Worm (Caenorhabditis elegans): ENCODE measurements around the gene F35C5.12.

The F35C5.12 gene

ce11 chrII:12944587-12945126, 30.3 kb upstream of the F35C5.12 start (continued):
- peak; percentile 95 for TF ChIP-seq nhr-25 (tag; optimal IDR thresholded peaks at IDR 0.05)
- peak; percentile 95 for TF ChIP-seq lin-39 (tag; optimal IDR thresholded peaks at IDR 0.05)
- TF ChIP-seq elt-1 (tag; optimal IDR thresholded peaks at IDR 0.05) = no peak
- TF ChIP-seq ceh-28 (tag; optimal IDR thresholded peaks at IDR 0.05) = peak; percentile 86
- TF ChIP-seq lin-15B (tag; optimal IDR thresholded peaks at IDR 0.05) = peak; percentile 72

- TF ChIP-seq elt-3 (tag; optimal IDR thresholded peaks at IDR 0.05) (peak; percentile 51 to 85 (median 83)), nhr-23 (tag; optimal IDR thresholded peaks at IDR 0.05) (peak; percentile 45), nhr-43 (tag; optimal IDR thresholded peaks at IDR 0.05; ENCODE audit: poor library complexity, severe bottlenecking) (peak; percentile 68), ceh-28 (tag; optimal IDR thresholded peaks at IDR 0.05) (no peak)
Observed at ce11 chrII:12942496-12942895, 28.1 kb upstream of the F35C5.12 start.

- TF ChIP-seq lin-15B (tag; optimal IDR thresholded peaks at IDR 0.05) (no peak), lin-39 (tag; optimal IDR thresholded peaks at IDR 0.05) (no peak), nhr-43 (tag; optimal IDR thresholded peaks at IDR 0.05; ENCODE audit: poor library complexity, severe bottlenecking) (no peak), daf-12 (tag; optimal IDR thresholded peaks at IDR 0.05) (no peak), unc-62 (GFP tag; optimal IDR thresholded peaks at IDR 0.05) (no peak), ceh-16 (tag; optimal IDR thresholded peaks at IDR 0.05) (no peak), lsy-12 (tag; optimal IDR thresholded peaks at IDR 0.05) (no peak), fkh-10 (GFP tag; optimal IDR thresholded peaks at IDR 0.05) (no peak), nhr-23 (tag; optimal IDR thresholded peaks at IDR 0.05) (no peak), eor-1 (tag; optimal IDR thresholded peaks at IDR 0.05) (no peak), nhr-25 (tag; optimal IDR thresholded peaks at IDR 0.05) (no peak)
Observed at ce11 chrII:12939801-12940200, 25.4 kb upstream of the F35C5.12 start, which contains the start of gene arrd-10. TSS of gene arrd-10 (plus strand) at chrII:12940101.

- TF ChIP-seq nhr-25 (tag; optimal IDR thresholded peaks at IDR 0.05) = peak; percentile 24
- peak; percentile 32 for TF ChIP-seq nhr-23 (tag; optimal IDR thresholded peaks at IDR 0.05)
- no peak for TF ChIP-seq unc-62 (GFP tag; optimal IDR thresholded peaks at IDR 0.05)
- peak in 1 of 3 experiments; percentile 25 for TF ChIP-seq elt-3 (tag; optimal IDR thresholded peaks at IDR 0.05)
Observed at ce11 chrII:12939161-12939560, 24.8 kb upstream of the F35C5.12 start.

- TF ChIP-seq nhr-28 (tag; optimal IDR thresholded peaks at IDR 0.05) (no peak), egl-5 (tag; optimal IDR thresholded peaks at IDR 0.05) (no peak), elt-3 (tag; optimal IDR thresholded peaks at IDR 0.05) (no peak), aly-2 (tag; optimal IDR thresholded peaks at IDR 0.05) (no peak), unc-39 (tag; optimal IDR thresholded peaks at IDR 0.05) (no peak), nfya-1 (tag; optimal IDR thresholded peaks at IDR 0.05; ENCODE audit: insufficient read depth) (no peak), pqm-1 (tag; optimal IDR thresholded peaks at IDR 0.05) (no peak), skn-1 (tag; optimal IDR thresholded peaks at IDR 0.05) (no peak), nhr-23 (tag; optimal IDR thresholded peaks at IDR 0.05) (no peak), lin-39 (tag; optimal IDR thresholded peaks at IDR 0.05) (no peak), nhr-76 (tag; optimal IDR thresholded peaks at IDR 0.05) (no peak), mml-1 (tag; optimal IDR thresholded peaks at IDR 0.05) (no peak), ceh-82 (tag; optimal IDR thresholded peaks at IDR 0.05) (no peak)
Observed at ce11 chrII:12935259-12935658, 20.9 kb upstream of the F35C5.12 start, which contains the start of gene lips-9. TSS of gene lips-9 (minus strand) at chrII:12935359.

- peak; percentile 77 for TF ChIP-seq pqm-1 (tag; optimal IDR thresholded peaks at IDR 0.05)
- no peak for TF ChIP-seq tbx-2 (tag; optimal IDR thresholded peaks at IDR 0.05)
- TF ChIP-seq hmg-11 (tag; optimal IDR thresholded peaks at IDR 0.05) = no peak
- TF ChIP-seq ama-1 (optimal IDR thresholded peaks at IDR 0.05) = no peak
- peak; percentile 24 for TF ChIP-seq pha-4 (tag; optimal IDR thresholded peaks at IDR 0.05)
- no peak for TF ChIP-seq nhr-77 (tag; optimal IDR thresholded peaks at IDR 0.05)
- peak; percentile 95 for TF ChIP-seq elt-2 (tag; optimal IDR thresholded peaks at IDR 0.05)
- TF ChIP-seq unc-62 (GFP tag; optimal IDR thresholded peaks at IDR 0.05) = no peak
Observed at ce11 chrII:12931456-12931923, 17.1 kb upstream of the F35C5.12 start, which contains the start of gene dct-18. TSS of gene dct-18 (plus strand) at chrII:12931873.
